Worm (Caenorhabditis elegans) whole organism, L1 larva: ENCODE measurements around the gene F36D4.1.

ENCODE experiments used
- C04F5.9 ChIP-seq: sonication (generic microtip); optimal IDR thresholded peaks from 2 replicates; lab custom pipeline; 2016; ENCODE audit warnings: missing genetic modification characterization, missing compliant biosample characterization
- C34B4.2 ChIP-seq: sonication (generic microtip); optimal IDR thresholded peaks from 2 replicates; lab custom pipeline; 2017; ENCODE audit warnings: mild to moderate bottlenecking, missing genetic modification characterization, missing compliant biosample characterization
- F16B12.6 ChIP-seq: fragments of 150-350 bp; optimal IDR thresholded peaks from 2 replicates; lab custom pipeline; 2014; ENCODE audit warnings: missing biosample characterization, missing genetic modification characterization
- Y116A8C.19 ChIP-seq: sonication (generic microtip); optimal IDR thresholded peaks from 2 replicates; lab custom pipeline; 2016; ENCODE audit warnings: missing compliant biosample characterization, missing genetic modification characterization, borderline replicate concordance
- aly-2 ChIP-seq: fragments of 150-350 bp; optimal IDR thresholded peaks from 2 replicates; lab custom pipeline; 2014; ENCODE audit warnings: missing biosample characterization, missing genetic modification characterization
- ama-1 ChIP-seq: fragments of 150-350 bp; optimal IDR thresholded peaks from 2 replicates; lab custom pipeline; 2014
- blmp-1 ChIP-seq: fragments of 150-350 bp; optimal IDR thresholded peaks from 2 replicates; lab custom pipeline; 2014; ENCODE audit warnings: missing biosample characterization, missing genetic modification characterization
- ceh-8 ChIP-seq: fragments of 200-800 bp; sonication (Bioruptor generic); optimal IDR thresholded peaks from 2 replicates; lab custom pipeline; 2018; ENCODE audit warnings: mild to moderate bottlenecking, missing genetic modification characterization, moderate library complexity, missing compliant biosample characterization
- ceh-82 ChIP-seq, 3 experiments: fragments of 150-350 bp in 1 of 3; sonication (generic microtip) in 2 of 3; optimal IDR thresholded peaks; 2 replicates each; lab custom pipeline; 2014 to 2017; ENCODE audit warnings: missing biosample characterization in 3 of 3, missing genetic modification characterization in 3 of 3
- dpl-1 ChIP-seq, 3 experiments: fragments of 150-350 bp in 2 of 3; sonication (generic microtip) in 1 of 3; optimal IDR thresholded peaks; 2 replicates each; lab custom pipeline; 2014 to 2017; ENCODE audit warnings: missing biosample characterization in 3 of 3, missing genetic modification characterization in 3 of 3, missing genetic modification reagents in 3 of 3
- efl-3 ChIP-seq: fragments of 200-800 bp; sonication (Bioruptor generic); optimal IDR thresholded peaks from 2 replicates; lab custom pipeline; 2018; ENCODE audit warnings: mild to moderate bottlenecking, missing genetic modification characterization, missing compliant biosample characterization
- egl-13 ChIP-seq: sonication (generic microtip); optimal IDR thresholded peaks from 2 replicates; lab custom pipeline; 2016; ENCODE audit warnings: missing genotype, missing genetic modification reagents, missing genetic modification characterization, missing compliant biosample characterization
- egl-27 ChIP-seq, 2 experiments: fragments of 150-350 bp in 1 of 2; sonication (generic microtip); optimal IDR thresholded peaks; 3 replicates each; lab custom pipeline; 2017 to 2018; ENCODE audit warnings: missing biosample characterization in 2 of 2, missing genetic modification characterization in 2 of 2, missing genetic modification reagents in 2 of 2
- elt-2 ChIP-seq: sonication (generic microtip); optimal IDR thresholded peaks from 2 replicates; lab custom pipeline; 2016; ENCODE audit warnings: missing genetic modification characterization, mild to moderate bottlenecking, inconsistent platforms, missing compliant biosample characterization, missing genetic modification reagents
- elt-3 ChIP-seq, 6 experiments: fragments of 150-350 bp in 1 of 6; sonication (generic microtip); optimal IDR thresholded peaks; 2 replicates each; lab custom pipeline; 2017 to 2018; ENCODE audit warnings: missing biosample characterization in 6 of 6, missing genetic modification characterization in 6 of 6, inconsistent platforms in 1 of 6
- ets-5 ChIP-seq: fragments of 200-800 bp; sonication (Bioruptor generic); IDR thresholded peaks from 2 replicates; pipeline ENCODE4 v1.3.6; 2022; ENCODE audit warnings: missing genetic modification characterization, missing compliant biosample characterization
- fkh-10 ChIP-seq: sonication (generic microtip); optimal IDR thresholded peaks from 2 replicates; lab custom pipeline; 2017; ENCODE audit warnings: missing biosample characterization, missing genetic modification reagents, missing genetic modification characterization
- fos-1 ChIP-seq: fragments of 150-350 bp; optimal IDR thresholded peaks from 2 replicates; lab custom pipeline; 2014; ENCODE audit warnings: missing biosample characterization, missing genetic modification characterization
- grh-1 ChIP-seq: fragments of 200-800 bp; sonication (Bioruptor generic); IDR thresholded peaks from 2 replicates; pipeline ENCODE4 v1.3.6; 2022; ENCODE audit warnings: missing genetic modification reagents, missing genetic modification characterization, missing compliant biosample characterization
- irx-1 ChIP-seq: sonication (generic microtip); optimal IDR thresholded peaks from 2 replicates; lab custom pipeline; 2016; ENCODE audit warnings: missing genetic modification characterization, missing compliant biosample characterization
- lin-13 ChIP-seq: fragments of 150-350 bp; optimal IDR thresholded peaks from 2 replicates; lab custom pipeline; 2014; ENCODE audit warnings: missing biosample characterization, missing genetic modification reagents, missing genetic modification characterization
- lin-14 ChIP-seq: fragments of 200-800 bp; sonication (Bioruptor generic); optimal IDR thresholded peaks from 2 replicates; lab custom pipeline; 2018; ENCODE audit warnings: mild to moderate bottlenecking, missing genetic modification characterization, moderate library complexity, missing compliant biosample characterization
- lin-39 ChIP-seq: fragments of 150-350 bp; optimal IDR thresholded peaks from 2 replicates; lab custom pipeline; 2014; ENCODE audit warnings: missing biosample characterization, missing genetic modification reagents, missing genetic modification characterization
- mdl-1 ChIP-seq, 2 experiments: fragments of 150-350 bp; optimal IDR thresholded peaks; 2 replicates each; lab custom pipeline; 2014 to 2017; ENCODE audit warnings: missing biosample characterization in 2 of 2, missing genetic modification characterization in 2 of 2, inconsistent platforms in 1 of 2
- mep-1 ChIP-seq: fragments of 150-350 bp; optimal IDR thresholded peaks from 2 replicates; lab custom pipeline; 2014; ENCODE audit warnings: missing biosample characterization, missing genetic modification characterization
- nhr-11 ChIP-seq: fragments of 150-350 bp; optimal IDR thresholded peaks from 2 replicates; lab custom pipeline; 2014; ENCODE audit warnings: missing biosample characterization, missing genetic modification characterization
- nhr-12 ChIP-seq: sonication (generic microtip); optimal IDR thresholded peaks from 2 replicates; lab custom pipeline; 2017; ENCODE audit warnings: missing biosample characterization, missing genetic modification characterization
- nhr-76 ChIP-seq: sonication (generic microtip); optimal IDR thresholded peaks from 2 replicates; lab custom pipeline; 2017; ENCODE audit warnings: missing biosample characterization, missing genetic modification characterization
- nhr-77 ChIP-seq: fragments of 150-350 bp; optimal IDR thresholded peaks from 2 replicates; lab custom pipeline; 2014; ENCODE audit warnings: missing biosample characterization, missing genetic modification characterization
- nhr-84 ChIP-seq: sonication (generic microtip); optimal IDR thresholded peaks from 2 replicates; lab custom pipeline; 2017; ENCODE audit warnings: missing biosample characterization, missing genetic modification characterization
- nhr-85 ChIP-seq: sonication (generic microtip); peaks from one replicate; lab custom pipeline; 2016; ENCODE audit warnings: missing genetic modification characterization, inconsistent platforms, missing compliant biosample characterization
- pag-3 ChIP-seq: sonication (generic microtip); optimal IDR thresholded peaks from 2 replicates; lab custom pipeline; 2017; ENCODE audit warnings: missing genetic modification characterization, mild to moderate bottlenecking, missing compliant biosample characterization, antibody characterized with exemption, borderline replicate concordance; ENCODE audit not compliant: insufficient read depth
- pax-3 ChIP-seq: fragments of 200-800 bp; sonication (Bioruptor generic); optimal IDR thresholded peaks from 2 replicates; lab custom pipeline; 2018; ENCODE audit warnings: mild to moderate bottlenecking, missing genetic modification characterization, moderate library complexity, missing compliant biosample characterization
- pqm-1 ChIP-seq: sonication (generic microtip); optimal IDR thresholded peaks from 3 replicates; lab custom pipeline; 2017; ENCODE audit warnings: missing biosample characterization, missing genetic modification characterization
- rnt-1 ChIP-seq: sonication (generic microtip); optimal IDR thresholded peaks from 2 replicates; lab custom pipeline; 2016; ENCODE audit warnings: mild to moderate bottlenecking, missing genetic modification characterization, moderate library complexity, missing compliant biosample characterization
- sptf-1 ChIP-seq: fragments of 150-350 bp; optimal IDR thresholded peaks from 2 replicates; lab custom pipeline; 2014; ENCODE audit warnings: missing biosample characterization, missing genetic modification characterization
- swsn-7 ChIP-seq: sonication (generic microtip); optimal IDR thresholded peaks from 2 replicates; lab custom pipeline; 2016; ENCODE audit warnings: missing genetic modification characterization, missing compliant biosample characterization
- tlp-1 ChIP-seq: fragments of 150-350 bp; optimal IDR thresholded peaks from 2 replicates; lab custom pipeline; 2014; ENCODE audit warnings: missing biosample characterization, missing genetic modification characterization
- unc-130 ChIP-seq: fragments of 150-350 bp; optimal IDR thresholded peaks from 2 replicates; lab custom pipeline; 2017; ENCODE audit warnings: missing biosample characterization, missing genetic modification characterization, inconsistent platforms
- unc-30 ChIP-seq: sonication (generic microtip); optimal IDR thresholded peaks from 2 replicates; lab custom pipeline; 2017; ENCODE audit warnings: missing biosample characterization, missing genetic modification characterization
- unc-86 ChIP-seq: sonication (generic microtip); optimal IDR thresholded peaks from 2 replicates; lab custom pipeline; 2016; ENCODE audit warnings: missing genetic modification characterization, missing compliant biosample characterization
- unc-98 ChIP-seq: fragments of 200-800 bp; sonication (Bioruptor generic); IDR thresholded peaks from 2 replicates; pipeline ENCODE4 v1.3.6; 2022; ENCODE audit warnings: missing genetic modification characterization, missing compliant biosample characterization
- vab-15 ChIP-seq: sonication (generic microtip); optimal IDR thresholded peaks from 2 replicates; lab custom pipeline; 2017; ENCODE audit warnings: missing genotype, mild to moderate bottlenecking, missing genetic modification characterization, missing compliant biosample characterization
- ztf-4 ChIP-seq: fragments of 150-350 bp; optimal IDR thresholded peaks from 2 replicates; lab custom pipeline; 2014; ENCODE audit warnings: missing biosample characterization, missing genetic modification characterization

Gene F36D4.1

ce11 chrV:9443748-9444147, 27.0 kb downstream of the F36D4.1 start, which contains the start of gene wdr-62:
TSS of gene wdr-62 (plus strand) at chrV:9444048.
- peak; percentile 33 for TF ChIP-seq lin-14 (GFP tag; lab: Kevin White, UChicago)
- TF ChIP-seq tlp-1 = no peak
- peak; percentile 76 for TF ChIP-seq blmp-1 (tag; lab: Kevin White, UChicago)
- no peak for TF ChIP-seq nhr-84 (tag; lab: Kevin White, UChicago)
- TF ChIP-seq C04F5.9 (tag; lab: Kevin White, UChicago) = no peak
- TF ChIP-seq nhr-85 (tag; lab: Kevin White, UChicago) = peak; percentile 40
- no peak for TF ChIP-seq fos-1
- no peak for TF ChIP-seq pqm-1
- TF ChIP-seq, all 84 proteins: peak for 3

ce11 chrV:9444618-9445017, 27.9 kb downstream of the F36D4.1 start:
- TF ChIP-seq pax-3 (tag; lab: Kevin White, UChicago) (no peak), vab-15 (no peak), ceh-8 (GFP tag; lab: Kevin White, UChicago) (no peak), nhr-12 (no peak), aly-2 (tag; lab: Kevin White, UChicago) (no peak), nhr-85 (tag; lab: Kevin White, UChicago) (peak; percentile 80), F16B12.6 (tag; lab: Kevin White, UChicago) (no peak), nhr-11 (tag; lab: Kevin White, UChicago) (no peak), C34B4.2 (tag; lab: Kevin White, UChicago) (no peak), rnt-1 (no peak), fos-1 (no peak), unc-98 (GFP tag; lab: Robert Waterston, UW) (no peak), blmp-1 (tag; lab: Kevin White, UChicago) (peak; percentile 59)

- TF ChIP-seq vab-15 = no peak
- no peak for TF ChIP-seq nhr-76 (tag; lab: Kevin White, UChicago)
- TF ChIP-seq fkh-10 = no peak
- TF ChIP-seq grh-1 (GFP tag; lab: Robert Waterston, UW) = no peak
- no peak for TF ChIP-seq unc-86 (tag; lab: Kevin White, UChicago)
- no peak for TF ChIP-seq ztf-4 (tag; lab: Kevin White, UChicago)
Observed at ce11 chrV:9451485-9451884, 34.8 kb downstream of the F36D4.1 start.

ce11 chrV:9453333-9453732, 36.6 kb downstream of the F36D4.1 start:
- TF ChIP-seq sptf-1 (tag; lab: Kevin White, UChicago) = no peak
- no peak for TF ChIP-seq ztf-4 (tag; lab: Kevin White, UChicago)
- TF ChIP-seq egl-13 (tag; lab: Kevin White, UChicago) = no peak
- TF ChIP-seq pag-3 = no peak
- TF ChIP-seq swsn-7 (tag; lab: Kevin White, UChicago) = no peak
- TF ChIP-seq unc-130 = no peak
- TF ChIP-seq C04F5.9 (tag; lab: Kevin White, UChicago) = no peak
- TF ChIP-seq efl-3 (GFP tag; lab: Kevin White, UChicago) = no peak
- no peak for TF ChIP-seq nhr-12

- TF ChIP-seq egl-27 (tag; optimal IDR thresholded peaks at IDR 0.05; lab: Kevin White, UChicago) (no peak), elt-3 (tag; optimal IDR thresholded peaks at IDR 0.05; lab: Kevin White, UChicago) (peak in 1 of 6 experiments; percentile 31), elt-2 (tag; lab: Kevin White, UChicago) (peak; percentile 60), blmp-1 (tag; lab: Kevin White, UChicago) (peak; percentile 95), mep-1 (no peak)
Observed at ce11 chrV:9453933-9454332, 37.2 kb downstream of the F36D4.1 start.

ce11 chrV:9457535-9457934, 40.8 kb downstream of the F36D4.1 start:
- TF ChIP-seq ets-5 (GFP tag; lab: Robert Waterston, UW) (no peak), nhr-77 (tag; lab: Kevin White, UChicago) (no peak), fkh-10 (no peak), ama-1 (lab: Kevin White, UChicago) (no peak), lin-39 (tag; lab: Kevin White, UChicago) (no peak), nhr-84 (tag; lab: Kevin White, UChicago) (no peak), mdl-1 (tag; optimal IDR thresholded peaks at IDR 0.05; lab: Kevin White, UChicago) (no peak), ztf-4 (tag; lab: Kevin White, UChicago) (no peak), ceh-82 (tag; optimal IDR thresholded peaks at IDR 0.05; lab: Kevin White, UChicago) (no peak), elt-2 (tag; lab: Kevin White, UChicago) (no peak), Y116A8C.19 (tag; lab: Kevin White, UChicago) (no peak), elt-3 (tag; optimal IDR thresholded peaks at IDR 0.05; lab: Kevin White, UChicago) (no peak), irx-1 (tag; lab: Kevin White, UChicago) (no peak), egl-13 (tag; lab: Kevin White, UChicago) (no peak), lin-13 (GFP tag; lab: Kevin White, UChicago) (no peak), mep-1 (no peak), unc-30 (tag; lab: Kevin White, UChicago) (no peak), dpl-1 (GFP tag; optimal IDR thresholded peaks at IDR 0.05; lab: Kevin White, UChicago) (no peak)
